Fruit fly (Drosophila melanogaster) whole organism, embryonic: ENCODE data around the gene CG14367.

ENCODE experiments used
- Atf3 ChIP-seq: fragments of 200-800 bp; sonication (Bioruptor generic); optimal IDR thresholded peaks from 3 replicates; lab custom pipeline; 2016; ENCODE audit warnings: missing biosample characterization, missing genetic modification characterization
- BEAF-32 ChIP-seq: fragments of 200-800 bp; sonication (Bioruptor generic); optimal IDR thresholded peaks from 3 replicates; lab custom pipeline; 2017; ENCODE audit warnings: missing biosample characterization, missing genetic modification characterization, mild to moderate bottlenecking, moderate library complexity, missing genetic modification reagents
- CG10431 ChIP-seq: fragments of 200-800 bp; sonication (Bioruptor generic); optimal IDR thresholded peaks from 3 replicates; lab custom pipeline; 2018; ENCODE audit warnings: missing biosample characterization, mild to moderate bottlenecking, missing genetic modification characterization
- CG12155 ChIP-seq: fragments of 200-800 bp; sonication (Bioruptor generic); optimal IDR thresholded peaks from 3 replicates; lab custom pipeline; 2016; ENCODE audit warnings: missing biosample characterization, missing genetic modification characterization
- CG13894 ChIP-seq: fragments of 200-800 bp; sonication (Bioruptor generic); optimal IDR thresholded peaks from 3 replicates; lab custom pipeline; 2018; ENCODE audit warnings: missing biosample characterization, mild to moderate bottlenecking, missing genetic modification characterization, moderate library complexity
- CG15601 ChIP-seq: fragments of 200-800 bp; sonication (Bioruptor generic); optimal IDR thresholded peaks from 3 replicates; lab custom pipeline; 2019; ENCODE audit warnings: missing biosample characterization, mild to moderate bottlenecking, missing genetic modification characterization, moderate library complexity
- CG17186 ChIP-seq: fragments of 200-800 bp; sonication (Bioruptor generic); optimal IDR thresholded peaks from 3 replicates; lab custom pipeline; 2017; ENCODE audit warnings: missing biosample characterization, missing genetic modification reagents, missing genetic modification characterization
- CG17359 ChIP-seq: fragments of 200-800 bp; sonication (Bioruptor generic); optimal IDR thresholded peaks from 3 replicates; lab custom pipeline; 2018; ENCODE audit warnings: missing biosample characterization, mild to moderate bottlenecking, missing genetic modification characterization, moderate library complexity
- CG2199 ChIP-seq: fragments of 200-800 bp; sonication (Bioruptor generic); IDR thresholded peaks from 3 replicates; pipeline ENCODE4 v1.3.6; 2022; ENCODE audit warnings: missing biosample characterization, missing genetic modification characterization
- CG31441 ChIP-seq: fragments of 200-800 bp; sonication (Bioruptor generic); IDR thresholded peaks from 2 replicates; pipeline ENCODE4 v1.3.6; 2022; ENCODE audit warnings: missing biosample characterization, missing genetic modification characterization
- CG3163 ChIP-seq: fragments of 200-800 bp; sonication (Bioruptor generic); optimal IDR thresholded peaks from 3 replicates; lab custom pipeline; 2016; ENCODE audit warnings: missing biosample characterization, missing genetic modification characterization
- CG32532 ChIP-seq: fragments of 200-800 bp; sonication (Bioruptor generic); IDR thresholded peaks from 2 replicates; pipeline ENCODE4 v1.3.6; 2022; ENCODE audit warnings: missing biosample characterization, missing genetic modification characterization
- CG33213 ChIP-seq: fragments of 200-800 bp; sonication (Bioruptor generic); optimal IDR thresholded peaks from 3 replicates; lab custom pipeline; 2016; ENCODE audit warnings: missing biosample characterization, missing genetic modification characterization
- CG42726 ChIP-seq: fragments of 200-800 bp; sonication (Bioruptor generic); IDR thresholded peaks from 2 replicates; pipeline ENCODE4 v1.3.6; 2022; ENCODE audit warnings: missing biosample characterization, missing genetic modification characterization; ENCODE audit not compliant: partially characterized antibody
- CG4328 ChIP-seq: fragments of 200-800 bp; sonication (Bioruptor generic); optimal IDR thresholded peaks from 3 replicates; lab custom pipeline; 2017; ENCODE audit warnings: missing biosample characterization, missing genetic modification reagents, missing genetic modification characterization
- CG4820 ChIP-seq: fragments of 200-800 bp; sonication (Bioruptor generic); optimal IDR thresholded peaks from 3 replicates; lab custom pipeline; 2016; ENCODE audit warnings: missing biosample characterization, missing genetic modification characterization
- CG6689 ChIP-seq: fragments of 200-800 bp; sonication (Bioruptor generic); IDR thresholded peaks from 2 replicates; pipeline ENCODE4 v1.3.6; 2022; ENCODE audit warnings: missing biosample characterization, missing genetic modification characterization
- CG6765 ChIP-seq: fragments of 200-800 bp; sonication (Bioruptor generic); optimal IDR thresholded peaks from 3 replicates; lab custom pipeline; 2017; ENCODE audit warnings: missing biosample characterization, mild to moderate bottlenecking, missing genetic modification characterization
- CG7786 ChIP-seq: fragments of 200-800 bp; sonication (Bioruptor generic); optimal IDR thresholded peaks from 2 replicates; lab custom pipeline; 2016; ENCODE audit warnings: missing biosample characterization, missing genetic modification characterization
- CG7963 ChIP-seq: fragments of 200-800 bp; sonication (Bioruptor generic); IDR thresholded peaks from 3 replicates; pipeline ENCODE4 v1.3.6; 2022; ENCODE audit warnings: missing biosample characterization, missing genetic modification characterization; ENCODE audit not compliant: partially characterized antibody
- CG9932 ChIP-seq: fragments of 200-800 bp; sonication (Bioruptor generic); IDR thresholded peaks from 2 replicates; pipeline ENCODE4 v1.3.6; 2022; ENCODE audit warnings: missing biosample characterization, missing genetic modification characterization
- CHES-1-like ChIP-seq: fragments of 200-800 bp; sonication (Bioruptor generic); optimal IDR thresholded peaks from 2 replicates; lab custom pipeline; 2016; ENCODE audit warnings: missing biosample characterization, missing genetic modification characterization
- Dfd ChIP-seq, 2 experiments: fragments of >200 bp; optimal IDR thresholded peaks; 2 replicates each; lab custom pipeline; 2017; ENCODE audit warnings: missing biosample characterization in 2 of 2, missing genetic modification characterization in 2 of 2
- Fer3 ChIP-seq: fragments of 200-800 bp; sonication (Bioruptor generic); optimal IDR thresholded peaks from 2 replicates; lab custom pipeline; 2018; ENCODE audit warnings: missing biosample characterization, mild to moderate bottlenecking, missing genetic modification characterization, moderate library complexity
- Hey ChIP-seq: fragments of 200-800 bp; sonication (Bioruptor generic); optimal IDR thresholded peaks from 3 replicates; lab custom pipeline; 2018; ENCODE audit warnings: missing biosample characterization, mild to moderate bottlenecking, missing genetic modification characterization
- Hr78 ChIP-seq, 2 experiments: fragments of 200-800 bp in 1 of 2; fragments of >200 bp in 1 of 2; sonication (Bioruptor generic) in 1 of 2; optimal IDR thresholded peaks; 2 replicates each; lab custom pipeline; 2017 to 2019; ENCODE audit warnings: missing biosample characterization in 2 of 2, missing genetic modification characterization in 2 of 2, mild to moderate bottlenecking in 1 of 2, moderate library complexity in 1 of 2
- Max ChIP-seq: fragments of 200-800 bp; sonication (Bioruptor generic); optimal IDR thresholded peaks from 2 replicates; lab custom pipeline; 2016; ENCODE audit warnings: missing biosample characterization, mild to moderate bottlenecking, missing genetic modification characterization
- Sin3A ChIP-seq: fragments of >200 bp; optimal IDR thresholded peaks from 2 replicates; lab custom pipeline; 2018
- Six4 ChIP-seq: fragments of 200-800 bp; sonication (Bioruptor generic); optimal IDR thresholded peaks from 2 replicates; lab custom pipeline; 2016; ENCODE audit warnings: missing biosample characterization, missing genetic modification characterization
- Sox102F ChIP-seq: fragments of 200-800 bp; sonication (Bioruptor generic); optimal IDR thresholded peaks from 2 replicates; lab custom pipeline; 2018; ENCODE audit warnings: missing biosample characterization, mild to moderate bottlenecking, missing genetic modification characterization, moderate library complexity
- Stat92E ChIP-seq, 3 experiments: fragments of >200 bp in 2 of 3; fragments of 200-800 bp in 1 of 3; sonication (Bioruptor generic) in 1 of 3; optimal IDR thresholded peaks; 2 replicates each; lab custom pipeline; 2017 to 2019; ENCODE audit warnings: missing biosample characterization in 3 of 3, missing genetic modification characterization in 3 of 3, mild to moderate bottlenecking in 1 of 3, moderate library complexity in 1 of 3
- Vsx1 ChIP-seq: fragments of 200-800 bp; sonication (Bioruptor generic); optimal IDR thresholded peaks from 2 replicates; lab custom pipeline; 2017; ENCODE audit warnings: missing biosample characterization, mild to moderate bottlenecking, missing genetic modification characterization, missing genetic modification reagents
- amos ChIP-seq: fragments of 200-800 bp; sonication (Bioruptor generic); IDR thresholded peaks from 2 replicates; pipeline ENCODE4 v1.3.6; 2022; ENCODE audit warnings: missing biosample characterization, missing genetic modification characterization; ENCODE audit not compliant: partially characterized antibody
- ara ChIP-seq: fragments of 200-800 bp; sonication (Bioruptor generic); IDR thresholded peaks from 2 replicates; pipeline ENCODE4 v1.3.6; 2022; ENCODE audit warnings: missing biosample characterization, missing genetic modification characterization
- chn ChIP-seq: fragments of 200-800 bp; sonication (Bioruptor generic); optimal IDR thresholded peaks from 2 replicates; lab custom pipeline; 2016; ENCODE audit warnings: missing biosample characterization, missing genetic modification characterization
- ci ChIP-seq: fragments of 200-800 bp; sonication (Bioruptor generic); IDR thresholded peaks from 3 replicates; pipeline ENCODE4 v1.3.6; 2022; ENCODE audit warnings: missing biosample characterization, missing genetic modification characterization
- dan ChIP-seq: fragments of 200-800 bp; sonication (Bioruptor generic); IDR thresholded peaks from 2 replicates; pipeline ENCODE4 v1.3.6; 2022; ENCODE audit warnings: missing biosample characterization, missing genetic modification characterization
- dmrt11E ChIP-seq: fragments of 200-800 bp; sonication (Bioruptor generic); optimal IDR thresholded peaks from 3 replicates; lab custom pipeline; 2018; ENCODE audit warnings: missing biosample characterization, mild to moderate bottlenecking, missing genetic modification characterization, moderate library complexity
- eyg ChIP-seq: fragments of 200-800 bp; sonication (Bioruptor generic); optimal IDR thresholded peaks from 3 replicates; lab custom pipeline; 2016; ENCODE audit warnings: missing biosample characterization, missing genetic modification characterization
- hbn ChIP-seq: fragments of 200-800 bp; sonication (Bioruptor generic); IDR thresholded peaks from 2 replicates; pipeline ENCODE4 v1.3.6; 2022; ENCODE audit warnings: missing biosample characterization, missing genetic modification characterization; ENCODE audit not compliant: partially characterized antibody
- knrl ChIP-seq: fragments of 200-800 bp; sonication (Bioruptor generic); IDR thresholded peaks from 3 replicates; pipeline ENCODE4 v1.3.6; 2022; ENCODE audit warnings: missing biosample characterization, missing genetic modification characterization; ENCODE audit not compliant: partially characterized antibody
- mirr ChIP-seq: fragments of 200-800 bp; sonication (Bioruptor generic); optimal IDR thresholded peaks from 3 replicates; lab custom pipeline; 2018; ENCODE audit warnings: missing biosample characterization, mild to moderate bottlenecking, missing genetic modification characterization
- pita ChIP-seq: fragments of 200-800 bp; sonication (Bioruptor generic); optimal IDR thresholded peaks from 2 replicates; lab custom pipeline; 2017; ENCODE audit warnings: missing biosample characterization, mild to moderate bottlenecking, missing genetic modification characterization
- sd ChIP-seq: fragments of 200-800 bp; sonication (Bioruptor generic); optimal IDR thresholded peaks from 3 replicates; lab custom pipeline; 2018; ENCODE audit warnings: missing biosample characterization, mild to moderate bottlenecking, missing genetic modification characterization, moderate library complexity
- sim ChIP-seq: fragments of 200-800 bp; sonication (Bioruptor generic); IDR thresholded peaks from 2 replicates; pipeline ENCODE4 v1.3.6; 2022; ENCODE audit warnings: missing biosample characterization, missing genetic modification characterization
- sna ChIP-seq: fragments of 200-800 bp; sonication (Bioruptor generic); IDR thresholded peaks from 2 replicates; pipeline ENCODE4 v1.3.6; 2022; ENCODE audit warnings: missing biosample characterization, missing genetic modification characterization; ENCODE audit not compliant: partially characterized antibody
- sob ChIP-seq: fragments of 200-800 bp; sonication (Bioruptor generic); IDR thresholded peaks from 2 replicates; pipeline ENCODE4 v1.3.6; 2022; ENCODE audit warnings: missing biosample characterization, missing genetic modification characterization
- tap ChIP-seq: fragments of 200-800 bp; optimal IDR thresholded peaks from 3 replicates; lab custom pipeline; 2019; ENCODE audit warnings: missing biosample characterization, mild to moderate bottlenecking, missing genetic modification characterization, moderate library complexity
- tup ChIP-seq: fragments of 200-800 bp; sonication (Bioruptor generic); optimal IDR thresholded peaks from 2 replicates; lab custom pipeline; 2016; ENCODE audit warnings: missing biosample characterization, mild to moderate bottlenecking, missing genetic modification characterization, moderate library complexity
- vnd ChIP-seq: fragments of 200-800 bp; sonication (Bioruptor generic); IDR thresholded peaks from 3 replicates; pipeline ENCODE4 v1.3.6; 2022; ENCODE audit warnings: missing biosample characterization, missing genetic modification characterization; ENCODE audit not compliant: partially characterized antibody

Gene CG14367

DNA sequence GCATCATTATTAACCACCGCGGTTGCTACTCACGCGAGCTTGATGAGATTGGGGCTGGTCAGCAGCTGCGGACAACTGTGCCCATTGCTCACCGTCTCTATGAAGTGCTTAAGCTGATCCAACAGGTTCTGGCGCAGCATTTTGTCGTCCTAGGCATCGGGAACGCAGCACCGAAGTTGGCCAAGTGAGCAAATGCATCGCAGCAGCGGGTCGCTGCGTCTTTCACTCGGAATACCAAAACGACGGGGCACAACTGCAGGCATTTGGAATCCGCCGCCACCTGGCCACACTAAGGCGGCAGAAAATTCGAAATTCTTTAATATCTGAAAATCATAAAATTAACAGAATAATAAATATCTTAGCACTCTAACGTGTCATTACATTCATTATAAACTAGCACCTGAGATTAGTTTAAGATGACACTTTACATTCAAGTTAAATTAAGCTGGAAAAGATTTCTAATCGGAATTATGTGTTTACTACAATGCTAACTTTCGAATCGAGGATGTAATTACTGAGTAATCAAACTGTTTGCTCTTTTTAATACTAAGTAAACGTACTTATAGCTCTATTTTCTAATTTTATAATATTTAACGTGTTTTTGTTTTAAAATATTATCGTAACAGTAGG lies 10.7 kb upstream of the CG14367 start (continued):
- TF ChIP-seq vnd (no peak), tap (tag; lab: Kevin White, UChicago) (no peak), CHES-1-like (GFP tag; lab: Kevin White, UChicago) (no peak), knrl (GFP tag; lab: Robert Waterston, UW) (0 out of 3 replicates have a peak, but pooled peaks have one; percentile 21), CG15601 (no peak), sd (tag; lab: Kevin White, UChicago) (no peak), Sin3A (lab: Kevin White, UChicago) (no peak), CG6765 (GFP tag; lab: Kevin White, UChicago) (no peak), Sox102F (GFP tag; lab: Kevin White, UChicago) (no peak), CG9932 (GFP tag; lab: Robert Waterston, UW) (no peak), amos (GFP tag; lab: Robert Waterston, UW) (no peak), ara (no peak), CG17359 (tag; lab: Kevin White, UChicago) (no peak), Vsx1 (GFP tag; lab: Kevin White, UChicago) (no peak), CG6689 (GFP tag; lab: Robert Waterston, UW) (no peak), sim (GFP tag; lab: Robert Waterston, UW) (no peak), mirr (GFP tag; lab: Kevin White, UChicago) (no peak), Hey (tag; lab: Kevin White, UChicago) (no peak), CG32532 (GFP tag; lab: Robert Waterston, UW) (no peak), ci (peak; percentile 41; the same call in 1 of the 3 replicates), Stat92E (GFP tag; optimal IDR thresholded peaks at IDR 0.05; lab: Kevin White, UChicago) (peak in 1 of 3 experiments; percentile 64), pita (GFP tag; lab: Kevin White, UChicago) (no peak), CG33213 (GFP tag; lab: Kevin White, UChicago) (peak; percentile 40), CG10431 (GFP tag; lab: Kevin White, UChicago) (no peak), CG31441 (GFP tag; lab: Robert Waterston, UW) (no peak), chn (GFP tag; lab: Kevin White, UChicago) (no peak), CG42726 (GFP tag; lab: Robert Waterston, UW) (no peak; the same call in 1 of the 2 replicates), CG7963 (no peak), BEAF-32 (GFP tag; lab: Kevin White, UChicago) (no peak), CG2199 (no peak), tup (GFP tag; lab: Kevin White, UChicago) (no peak), Max (GFP tag; lab: Kevin White, UChicago) (no peak), CG7786 (GFP tag; lab: Kevin White, UChicago) (no peak), CG17186 (GFP tag; lab: Kevin White, UChicago) (no peak), eyg (GFP tag; lab: Kevin White, UChicago) (no peak), sna (GFP tag; lab: Robert Waterston, UW) (no peak), Fer3 (no peak), CG4820 (GFP tag; lab: Kevin White, UChicago) (no peak), Six4 (GFP tag; lab: Kevin White, UChicago) (no peak), sob (GFP tag; lab: Robert Waterston, UW) (no peak), CG3163 (GFP tag; lab: Kevin White, UChicago) (no peak), Dfd (GFP tag; optimal IDR thresholded peaks at IDR 0.05; lab: Kevin White, UChicago) (no peak), Atf3 (GFP tag; lab: Kevin White, UChicago) (no peak), hbn (no peak), dmrt11E (no peak), CG12155 (GFP tag; lab: Kevin White, UChicago) (no peak), CG4328 (GFP tag; lab: Kevin White, UChicago) (no peak), dan (GFP tag; lab: Robert Waterston, UW) (no peak), CG13894 (tag; lab: Kevin White, UChicago) (no peak), Hr78 (GFP tag; optimal IDR thresholded peaks at IDR 0.05; lab: Kevin White, UChicago) (no peak)
